Worm (Caenorhabditis elegans): ENCODE measurements around the gene M01D1.12.
"Not testable (repeated sequence)": the region's sequence is repeated elsewhere in the genome, so short reads cannot be mapped to it uniquely, and the experiment has no call there.

- TF ChIP-seq dve-1 (tag; optimal IDR thresholded peaks at IDR 0.05); unc-86 (tag; optimal IDR thresholded peaks at IDR 0.05); unc-55 (GFP tag; optimal IDR thresholded peaks at IDR 0.05); hlh-13 (GFP tag; optimal IDR thresholded peaks at IDR 0.05); elt-2 (tag; optimal IDR thresholded peaks at IDR 0.05); nhr-232 (tag; optimal IDR thresholded peaks at IDR 0.05); pqm-1 (tag; optimal IDR thresholded peaks at IDR 0.05); ceh-14 (tag; optimal IDR thresholded peaks at IDR 0.05); pax-1 (tag; optimal IDR thresholded peaks at IDR 0.05); lin-11 (tag; optimal IDR thresholded peaks at IDR 0.05); ama-1 (optimal IDR thresholded peaks at IDR 0.05): not testable (repeated sequence)
Measured at ce11 chrII:1024684-1025083, 2.1 kb upstream of the M01D1.12 start, which contains the start of gene btb-11.
